Worm (Caenorhabditis elegans) whole organism, L3 larva: ENCODE data around the gene F35E12.10.

ENCODE experiments used
- elt-3 ChIP-seq, 3 experiments: fragments of 150-350 bp in 1 of 3; sonication (generic microtip) in 2 of 3; optimal IDR thresholded peaks; 2 replicates in 2 of 3; 4 replicates in 1 of 3; lab custom pipeline; 2014 to 2017; ENCODE audit warnings: missing biosample characterization in 3 of 3, missing genetic modification characterization in 3 of 3
- nhr-77 ChIP-seq: fragments of 150-350 bp; optimal IDR thresholded peaks from 2 replicates; lab custom pipeline; 2014; ENCODE audit warnings: missing biosample characterization, missing genetic modification characterization

DNA sequence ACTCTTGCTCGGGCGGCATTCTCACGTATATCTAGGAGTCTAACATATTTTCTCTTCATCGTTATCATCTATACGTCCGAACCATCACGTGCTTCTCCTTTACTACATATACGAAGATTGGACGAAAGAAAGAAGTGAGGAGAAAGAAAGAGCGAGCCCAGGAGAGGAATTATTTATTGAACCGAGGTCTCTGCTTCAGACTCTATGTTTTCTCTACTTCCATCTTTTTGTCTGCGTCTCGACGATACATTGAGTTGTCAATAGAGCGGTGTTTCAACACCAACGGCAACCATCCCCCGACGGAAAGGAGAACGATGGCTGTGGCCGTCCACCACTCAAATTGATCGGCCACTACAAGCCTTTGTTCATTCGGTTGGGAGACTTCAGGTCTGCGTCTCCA is 40.8 kb upstream of the F35E12.10 start:
- TF ChIP-seq elt-3 (tag; optimal IDR thresholded peaks at IDR 0.05; lab: Kevin White, UChicago) (no peak), nhr-77 (tag; lab: Kevin White, UChicago) (no peak)
